Worm (Caenorhabditis elegans) whole organism, L4 larva: ENCODE results near the gene nhr-90.
A peak's percentile ranks its signal among the peaks of the same experiment; 100 is the strongest.

Experiments used
- D1046.2 ChIP-seq: fragments of 200-800 bp; sonication (Bioruptor generic); IDR thresholded peaks from 2 replicates; pipeline ENCODE4 v1.3.6; 2022; ENCODE audit warnings: missing genetic modification characterization, missing compliant biosample characterization
- F26F4.8 ChIP-seq: fragments of 200-800 bp; sonication (Bioruptor generic); conservative IDR thresholded peaks from 2 replicates; pipeline ENCODE4 v1.3.6; 2022; ENCODE audit warnings: missing genetic modification characterization, missing compliant biosample characterization
- F37D6.2 ChIP-seq: sonication (generic microtip); optimal IDR thresholded peaks from 2 replicates; lab custom pipeline; 2016; ENCODE audit warnings: mild to moderate bottlenecking, missing genetic modification characterization, missing compliant biosample characterization
- F44E2.7 ChIP-seq: fragments of 200-800 bp; sonication (Bioruptor generic); IDR thresholded peaks from 2 replicates; pipeline ENCODE4 v2.1.2; 2022; ENCODE audit warnings: missing genetic modification characterization, missing compliant biosample characterization
- T20F7.1 ChIP-seq: fragments of 200-800 bp; sonication (Bioruptor generic); optimal IDR thresholded peaks from 2 replicates; lab custom pipeline; 2018; ENCODE audit warnings: mild to moderate bottlenecking, missing genetic modification characterization, missing compliant biosample characterization
- Y48G9A.11 ChIP-seq: fragments of 200-800 bp; sonication (Bioruptor generic); IDR thresholded peaks from 2 replicates; pipeline ENCODE4 v1.3.6; 2022; ENCODE audit warnings: missing genetic modification reagents, missing genetic modification characterization, missing compliant biosample characterization
- ZK546.5 ChIP-seq, 2 experiments: sonication (generic microtip); optimal IDR thresholded peaks; 2 replicates each; lab custom pipeline; 2017; ENCODE audit warnings: missing biosample characterization in 2 of 2, missing genetic modification characterization in 2 of 2
- ama-1 ChIP-seq: fragments of 150-350 bp; optimal IDR thresholded peaks from 2 replicates; lab custom pipeline; 2014; ENCODE audit warnings: inconsistent platforms, mixed read lengths
- ceh-82 ChIP-seq: sonication (generic microtip); optimal IDR thresholded peaks from 2 replicates; lab custom pipeline; 2017; ENCODE audit warnings: missing biosample characterization, missing genetic modification characterization
- daf-16 ChIP-seq, 3 experiments: sonication (generic microtip); optimal IDR thresholded peaks; 2 replicates each; lab custom pipeline; 2016 to 2017; ENCODE audit warnings: missing genetic modification characterization in 3 of 3, missing genetic modification reagents in 3 of 3, mild to moderate bottlenecking in 2 of 3, missing compliant biosample characterization in 2 of 3, missing biosample characterization in 1 of 3, moderate library complexity in 1 of 3
- dmd-8 ChIP-seq: fragments of 200-800 bp; sonication (Bioruptor generic); IDR thresholded peaks from 2 replicates; pipeline ENCODE4 v1.3.6; 2022; ENCODE audit warnings: missing genetic modification characterization, missing compliant biosample characterization
- dve-1 ChIP-seq: sonication (generic microtip); optimal IDR thresholded peaks from 2 replicates; lab custom pipeline; 2017; ENCODE audit warnings: antibody characterized with exemption, mild to moderate bottlenecking, missing genetic modification characterization, missing compliant biosample characterization; ENCODE audit not compliant: insufficient read depth
- egl-27 ChIP-seq: sonication (generic microtip); optimal IDR thresholded peaks from 3 replicates; lab custom pipeline; 2017; ENCODE audit warnings: missing biosample characterization, missing genetic modification reagents, missing genetic modification characterization
- fkh-10 ChIP-seq: fragments of 150-350 bp; optimal IDR thresholded peaks from 2 replicates; lab custom pipeline; 2014; ENCODE audit warnings: missing biosample characterization, missing genetic modification reagents, missing genetic modification characterization
- fos-1 ChIP-seq: fragments of 150-350 bp; optimal IDR thresholded peaks from 2 replicates; lab custom pipeline; 2014; ENCODE audit warnings: missing biosample characterization, missing genetic modification characterization
- gei-8 ChIP-seq: fragments of 200-800 bp; sonication (Bioruptor generic); optimal IDR thresholded peaks from 2 replicates; lab custom pipeline; 2018; ENCODE audit warnings: mild to moderate bottlenecking, missing genetic modification characterization, missing compliant biosample characterization
- hmg-1.1 ChIP-seq: fragments of 200-800 bp; sonication (Bioruptor generic); IDR thresholded peaks from 2 replicates; pipeline ENCODE4 v1.3.6; 2022; ENCODE audit warnings: missing genetic modification reagents, missing genetic modification characterization, missing compliant biosample characterization
- jun-1 ChIP-seq: fragments of 150-350 bp; optimal IDR thresholded peaks from 2 replicates; lab custom pipeline; 2014; ENCODE audit warnings: missing biosample characterization, missing genetic modification reagents, missing genetic modification characterization
- lim-7 ChIP-seq: fragments of 200-800 bp; sonication (Bioruptor generic); IDR thresholded peaks from 2 replicates; pipeline ENCODE4 v1.3.6; 2022; ENCODE audit warnings: missing genetic modification characterization, missing compliant biosample characterization
- lin-15B ChIP-seq: fragments of 150-350 bp; sonication (generic microtip); optimal IDR thresholded peaks from 3 replicates; lab custom pipeline; 2014; ENCODE audit warnings: missing biosample characterization, missing genetic modification characterization
- lsy-2 ChIP-seq, 2 experiments: fragments of 150-350 bp in 1 of 2; sonication (generic microtip) in 1 of 2; optimal IDR thresholded peaks; 2 replicates each; lab custom pipeline; 2014 to 2017; ENCODE audit warnings: missing biosample characterization in 2 of 2, missing genetic modification characterization in 2 of 2
- madf-5 ChIP-seq, 2 experiments: fragments of 200-800 bp; sonication (Bioruptor generic); IDR thresholded peaks; 2 replicates each; pipeline ENCODE4 v1.3.6; 2022; ENCODE audit warnings: missing compliant biosample characterization in 2 of 2, missing genetic modification characterization in 2 of 2
- mes-2 ChIP-seq: sonication (generic microtip); optimal IDR thresholded peaks from 2 replicates; lab custom pipeline; 2016; ENCODE audit warnings: missing genotype, mild to moderate bottlenecking, missing genetic modification characterization, missing compliant biosample characterization; ENCODE audit not compliant: poor library complexity, severe bottlenecking
- nhr-10 ChIP-seq: fragments of 150-350 bp; optimal IDR thresholded peaks from 2 replicates; lab custom pipeline; 2014; ENCODE audit warnings: missing biosample characterization, missing genetic modification characterization
- nhr-111 ChIP-seq: fragments of 200-800 bp; sonication (Bioruptor generic); optimal IDR thresholded peaks from 2 replicates; lab custom pipeline; 2018; ENCODE audit warnings: mild to moderate bottlenecking, missing genetic modification characterization, missing compliant biosample characterization
- nhr-41 ChIP-seq: fragments of 200-800 bp; sonication (Bioruptor generic); IDR thresholded peaks from 2 replicates; pipeline ENCODE4 v1.3.6; 2022; ENCODE audit warnings: missing genetic modification reagents, missing genetic modification characterization, missing compliant biosample characterization
- nhr-42 ChIP-seq: fragments of 200-800 bp; sonication (Bioruptor generic); IDR thresholded peaks from 2 replicates; pipeline ENCODE4 v1.3.6; 2022; ENCODE audit warnings: missing genetic modification characterization, missing compliant biosample characterization
- rbr-2 ChIP-seq: sonication (generic microtip); optimal IDR thresholded peaks from 2 replicates; lab custom pipeline; 2016; ENCODE audit warnings: missing genotype, missing genetic modification characterization, missing compliant biosample characterization
- saeg-2 ChIP-seq: fragments of 200-800 bp; sonication (Bioruptor generic); IDR thresholded peaks from 2 replicates; pipeline ENCODE4 v1.3.6; 2022; ENCODE audit warnings: missing genetic modification reagents, missing genetic modification characterization, missing compliant biosample characterization
- sdz-12 ChIP-seq: fragments of 200-800 bp; sonication (Bioruptor generic); optimal IDR thresholded peaks from 2 replicates; lab custom pipeline; 2018; ENCODE audit warnings: mild to moderate bottlenecking, missing genetic modification characterization, missing compliant biosample characterization
- set-16 ChIP-seq: fragments of 200-800 bp; sonication (Bioruptor generic); IDR thresholded peaks from 2 replicates; pipeline ENCODE4 v1.3.6; 2022; ENCODE audit warnings: missing genetic modification reagents, missing genetic modification characterization, missing compliant biosample characterization
- tag-97 ChIP-seq: fragments of 200-800 bp; sonication (Bioruptor generic); IDR thresholded peaks from 2 replicates; pipeline ENCODE4 v1.3.6; 2022; ENCODE audit warnings: missing genetic modification characterization, missing compliant biosample characterization
- zip-2 ChIP-seq: fragments of 150-350 bp; optimal IDR thresholded peaks from 2 replicates; lab custom pipeline; 2014; ENCODE audit warnings: missing biosample characterization, missing genetic modification characterization
- ztf-11 ChIP-seq: fragments of 150-350 bp; optimal IDR thresholded peaks from 2 replicates; lab custom pipeline; 2014; ENCODE audit warnings: missing biosample characterization, missing genetic modification characterization

Gene nhr-90

ce11 chrV:657678-658077, 47.4 kb downstream of the nhr-90 start, which contains the start of gene srh-246:
srh-246 (minus strand) TSS chrV:657778.
- TF ChIP-seq lsy-2 (tag; optimal IDR thresholded peaks at IDR 0.05; lab: Kevin White, UChicago) (no peak), ZK546.5 (tag; optimal IDR thresholded peaks at IDR 0.05; lab: Kevin White, UChicago) (no peak), F44E2.7 (GFP tag; lab: Robert Waterston, UW) (no peak), set-16 (GFP tag; lab: Robert Waterston, UW) (no peak), ceh-82 (tag; lab: Kevin White, UChicago) (no peak), ama-1 (lab: Kevin White, UChicago) (no peak), lim-7 (GFP tag; lab: Robert Waterston, UW) (no peak), dmd-8 (GFP tag; lab: Robert Waterston, UW) (no peak), sdz-12 (GFP tag; lab: Kevin White, UChicago) (no peak), hmg-1.1 (no peak), nhr-42 (GFP tag; lab: Robert Waterston, UW) (no peak), daf-16 (GFP tag; optimal IDR thresholded peaks at IDR 0.05; lab: Kevin White, UChicago) (no peak), daf-16 (tag; optimal IDR thresholded peaks at IDR 0.05; lab: Kevin White, UChicago) (no peak), madf-5 (GFP tag; IDR thresholded peaks at IDR 0.05; lab: Robert Waterston, UW) (no peak), nhr-41 (GFP tag; lab: Robert Waterston, UW) (no peak), Y48G9A.11 (GFP tag; lab: Robert Waterston, UW) (no peak), D1046.2 (GFP tag; lab: Robert Waterston, UW) (no peak), nhr-10 (tag; lab: Kevin White, UChicago) (no peak), dve-1 (tag; lab: Kevin White, UChicago) (no peak), F37D6.2 (tag; lab: Kevin White, UChicago) (no peak)

ce11 chrV:658140-658539, 47.8 kb downstream of the nhr-90 start:
- TF ChIP-seq lim-7 (GFP tag; lab: Robert Waterston, UW), result peak; percentile 59; the same call in 1 of the 2 replicates

ce11 chrV:660210-660609, 49.9 kb downstream of the nhr-90 start, which contains the start of gene F31F4.17:
F31F4.17 (minus strand) TSS chrV:660310.
- TF ChIP-seq rbr-2 (tag; lab: Kevin White, UChicago), result no peak
- no peak for TF ChIP-seq T20F7.1
- TF ChIP-seq fos-1 (tag; lab: Kevin White, UChicago), result no peak
- TF ChIP-seq lin-15B (tag; lab: Kevin White, UChicago), result no peak
- no peak for TF ChIP-seq ztf-11
- no peak for TF ChIP-seq jun-1 (tag; lab: Kevin White, UChicago)
- TF ChIP-seq fkh-10 (GFP tag; lab: Kevin White, UChicago), result no peak
- TF ChIP-seq mes-2 (tag; lab: Kevin White, UChicago), result no peak
- TF ChIP-seq zip-2 (tag; lab: Kevin White, UChicago), result no peak
- TF ChIP-seq set-16 (GFP tag; lab: Robert Waterston, UW), result no peak
- TF ChIP-seq F26F4.8 (GFP tag; lab: Robert Waterston, UW), result no peak
- no peak for TF ChIP-seq hmg-1.1
- no peak for TF ChIP-seq gei-8 (GFP tag; lab: Kevin White, UChicago)
- no peak for TF ChIP-seq nhr-111
- no peak for TF ChIP-seq egl-27
- no peak for TF ChIP-seq tag-97 (GFP tag; lab: Robert Waterston, UW)
- TF ChIP-seq saeg-2, result no peak
- TF ChIP-seq lsy-2 (tag; optimal IDR thresholded peaks at IDR 0.05; lab: Kevin White, UChicago), result no peak
- TF ChIP-seq, all 104 proteins: peak for 0
